Worm (Caenorhabditis elegans): ENCODE results near the gene nrde-1.

Gene nrde-1

ce11 chrIII:3735509-3736255, 22.4 kb downstream of the nrde-1 start (continued):
- TF ChIP-seq C04F5.9 (tag; optimal IDR thresholded peaks at IDR 0.05) (no peak), tbx-2 (tag; optimal IDR thresholded peaks at IDR 0.05) (no peak), unc-98 (GFP tag; IDR thresholded peaks at IDR 0.05) (no peak), unc-62 (GFP tag; optimal IDR thresholded peaks at IDR 0.05) (no peak), nhr-71 (tag; optimal IDR thresholded peaks at IDR 0.05) (peak; percentile 58), ces-1 (GFP tag; optimal IDR thresholded peaks at IDR 0.05) (no peak), lir-3 (tag; optimal IDR thresholded peaks at IDR 0.05; ENCODE audit: poor library complexity) (no peak), C34B4.2 (tag; optimal IDR thresholded peaks at IDR 0.05) (no peak), hlh-17 (GFP tag; optimal IDR thresholded peaks at IDR 0.05; ENCODE audit: borderline replicate concordance) (no peak), nhr-84 (tag; optimal IDR thresholded peaks at IDR 0.05) (no peak), unc-130 (tag; optimal IDR thresholded peaks at IDR 0.05) (peak; percentile 1), ceh-82 (tag; optimal IDR thresholded peaks at IDR 0.05) (no peak), tlp-1 (tag; optimal IDR thresholded peaks at IDR 0.05) (no peak), ztf-4 (tag; optimal IDR thresholded peaks at IDR 0.05) (no peak), nhr-90 (tag; optimal IDR thresholded peaks at IDR 0.05; ENCODE audit: poor library complexity) (no peak), efl-1 (optimal IDR thresholded peaks at IDR 0.05) (peak; percentile 43 to 58), efl-1 (GFP tag; optimal IDR thresholded peaks at IDR 0.05 in 1 of 2) (peak in 1 of 2 experiments; percentile 75), mdl-1 (tag; optimal IDR thresholded peaks at IDR 0.05) (no peak), elt-3 (tag; optimal IDR thresholded peaks at IDR 0.05) (no peak), C16A3.4 (tag; optimal IDR thresholded peaks at IDR 0.05) (no peak), skn-1 (tag; optimal IDR thresholded peaks at IDR 0.05) (no peak), ets-5 (GFP tag; IDR thresholded peaks at IDR 0.05) (no peak), nhr-47 (tag; optimal IDR thresholded peaks at IDR 0.05) (no peak), dpl-1 (GFP tag; optimal IDR thresholded peaks at IDR 0.05) (peak in 1 of 3 experiments; percentile 39), aly-2 (tag; optimal IDR thresholded peaks at IDR 0.05) (no peak), snpc-4 (tag; optimal IDR thresholded peaks at IDR 0.05) (no peak), nhr-11 (tag; optimal IDR thresholded peaks at IDR 0.05) (no peak), lin-13 (GFP tag; optimal IDR thresholded peaks at IDR 0.05) (no peak), Y116A8C.19 (tag; optimal IDR thresholded peaks at IDR 0.05; ENCODE audit: borderline replicate concordance) (no peak), nhr-77 (tag; optimal IDR thresholded peaks at IDR 0.05) (no peak), blmp-1 (tag; optimal IDR thresholded peaks at IDR 0.05) (peak; percentile 27), zip-4 (GFP tag; optimal IDR thresholded peaks at IDR 0.05) (no peak)

- TF ChIP-seq hpl-2 (GFP tag; optimal IDR thresholded peaks at IDR 0.05) (peak; percentile 30), Y116A8C.19 (tag; optimal IDR thresholded peaks at IDR 0.05; ENCODE audit: borderline replicate concordance) (no peak)
These were observed 23.0 kb downstream of the nrde-1 start, which contains the start of gene F34D10.4 for ce11 chrIII:3736302-3736701. TSS of gene F34D10.4 (plus strand) at chrIII:3736602.

- TF ChIP-seq efl-1 (optimal IDR thresholded peaks at IDR 0.05) = no peak
- TF ChIP-seq efl-1 (GFP tag; optimal IDR thresholded peaks at IDR 0.05 in 1 of 2) = peak in 1 of 2 experiments; percentile 35
- TF ChIP-seq snu-23 (GFP tag; optimal IDR thresholded peaks at IDR 0.05) = no peak
These were observed 24.5 kb downstream of the nrde-1 start for ce11 chrIII:3737742-3738141.

- no peak for TF ChIP-seq pqm-1 (tag; optimal IDR thresholded peaks at IDR 0.05)
These were observed 25.1 kb downstream of the nrde-1 start for ce11 chrIII:3738331-3738730.

- TF ChIP-seq nhr-237 (tag; optimal IDR thresholded peaks at IDR 0.05) = no peak
- TF ChIP-seq vab-15 (tag; optimal IDR thresholded peaks at IDR 0.05) = no peak
- TF ChIP-seq snpc-4 (tag; optimal IDR thresholded peaks at IDR 0.05) = no peak
- no peak for TF ChIP-seq F16B12.6 (tag; optimal IDR thresholded peaks at IDR 0.05)
- TF ChIP-seq nhr-28 (tag; optimal IDR thresholded peaks at IDR 0.05) = no peak
- no peak for TF ChIP-seq fkh-10 (GFP tag; optimal IDR thresholded peaks at IDR 0.05)
- no peak for TF ChIP-seq nhr-76 (tag; optimal IDR thresholded peaks at IDR 0.05)
- no peak for TF ChIP-seq unc-98 (GFP tag; IDR thresholded peaks at IDR 0.05)
- TF ChIP-seq ceh-8 (GFP tag; optimal IDR thresholded peaks at IDR 0.05) = no peak
- no peak for TF ChIP-seq C16A3.4 (tag; optimal IDR thresholded peaks at IDR 0.05)
- no peak for TF ChIP-seq lin-35 (GFP tag; optimal IDR thresholded peaks at IDR 0.05)
- TF ChIP-seq unc-30 (tag; optimal IDR thresholded peaks at IDR 0.05) = no peak
- TF ChIP-seq zag-1 (tag; optimal IDR thresholded peaks at IDR 0.05) = no peak
These were observed 28.8 kb downstream of the nrde-1 start for ce11 chrIII:3742090-3742489.
